Worm (Caenorhabditis elegans) whole organism, L1 larva: ENCODE data around the gene nhr-258.

Source experiments
- C04F5.9 ChIP-seq: sonication (generic microtip); optimal IDR thresholded peaks from 2 replicates; lab custom pipeline; 2016; ENCODE audit warnings: missing genetic modification characterization, missing compliant biosample characterization
- C16A3.4 ChIP-seq: fragments of 150-350 bp; optimal IDR thresholded peaks from 2 replicates; lab custom pipeline; 2014; ENCODE audit warnings: missing biosample characterization, missing genetic modification characterization
- aha-1 ChIP-seq: fragments of 150-350 bp; optimal IDR thresholded peaks from 2 replicates; lab custom pipeline; 2014; ENCODE audit warnings: missing biosample characterization, missing genetic modification characterization
- alr-1 ChIP-seq: fragments of 200-800 bp; sonication (Bioruptor generic); optimal IDR thresholded peaks from 2 replicates; lab custom pipeline; 2018; ENCODE audit warnings: borderline replicate concordance, mild to moderate bottlenecking, missing genetic modification characterization, missing compliant biosample characterization
- ama-1 ChIP-seq: fragments of 150-350 bp; optimal IDR thresholded peaks from 2 replicates; lab custom pipeline; 2014
- blmp-1 ChIP-seq: fragments of 150-350 bp; optimal IDR thresholded peaks from 2 replicates; lab custom pipeline; 2014; ENCODE audit warnings: missing biosample characterization, missing genetic modification characterization
- ceh-63 ChIP-seq: fragments of 200-800 bp; sonication (Bioruptor generic); optimal IDR thresholded peaks from 2 replicates; lab custom pipeline; 2018; ENCODE audit warnings: mild to moderate bottlenecking, missing genetic modification characterization, missing compliant biosample characterization
- ceh-8 ChIP-seq: fragments of 200-800 bp; sonication (Bioruptor generic); optimal IDR thresholded peaks from 2 replicates; lab custom pipeline; 2018; ENCODE audit warnings: mild to moderate bottlenecking, missing genetic modification characterization, moderate library complexity, missing compliant biosample characterization
- ceh-88 ChIP-seq: fragments of 200-800 bp; sonication (Bioruptor generic); IDR thresholded peaks from 2 replicates; pipeline ENCODE4 v1.3.6; 2022; ENCODE audit warnings: missing genetic modification characterization, missing compliant biosample characterization
- ceh-90 ChIP-seq: sonication (generic microtip); optimal IDR thresholded peaks from 2 replicates; lab custom pipeline; 2016; ENCODE audit warnings: missing genetic modification characterization, missing compliant biosample characterization
- ces-1 ChIP-seq: fragments of 150-350 bp; optimal IDR thresholded peaks from 2 replicates; lab custom pipeline; 2014; ENCODE audit warnings: missing biosample characterization, missing genetic modification reagents, missing genetic modification characterization
- dpl-1 ChIP-seq, 3 experiments: fragments of 150-350 bp in 2 of 3; sonication (generic microtip) in 1 of 3; optimal IDR thresholded peaks; 2 replicates each; lab custom pipeline; 2014 to 2017; ENCODE audit warnings: missing biosample characterization in 3 of 3, missing genetic modification characterization in 3 of 3, missing genetic modification reagents in 3 of 3
- efl-1 ChIP-seq, 4 experiments: fragments of 150-350 bp; optimal IDR thresholded peaks in 3 of 4; peaks in 1 of 4; 1 replicate in 1 of 4; 2 replicates in 3 of 4; lab custom pipeline; 2014; ENCODE audit warnings: missing biosample characterization in 2 of 4, missing genetic modification characterization in 2 of 4, missing genetic modification reagents in 2 of 4
- efl-3 ChIP-seq: fragments of 200-800 bp; sonication (Bioruptor generic); optimal IDR thresholded peaks from 2 replicates; lab custom pipeline; 2018; ENCODE audit warnings: mild to moderate bottlenecking, missing genetic modification characterization, missing compliant biosample characterization
- elt-3 ChIP-seq, 6 experiments: fragments of 150-350 bp in 1 of 6; sonication (generic microtip); optimal IDR thresholded peaks; 2 replicates each; lab custom pipeline; 2017 to 2018; ENCODE audit warnings: missing biosample characterization in 6 of 6, missing genetic modification characterization in 6 of 6, inconsistent platforms in 1 of 6
- ets-5 ChIP-seq: fragments of 200-800 bp; sonication (Bioruptor generic); IDR thresholded peaks from 2 replicates; pipeline ENCODE4 v1.3.6; 2022; ENCODE audit warnings: missing genetic modification characterization, missing compliant biosample characterization
- fkh-10 ChIP-seq: sonication (generic microtip); optimal IDR thresholded peaks from 2 replicates; lab custom pipeline; 2017; ENCODE audit warnings: missing biosample characterization, missing genetic modification reagents, missing genetic modification characterization
- fos-1 ChIP-seq: fragments of 150-350 bp; optimal IDR thresholded peaks from 2 replicates; lab custom pipeline; 2014; ENCODE audit warnings: missing biosample characterization, missing genetic modification characterization
- grh-1 ChIP-seq: fragments of 200-800 bp; sonication (Bioruptor generic); IDR thresholded peaks from 2 replicates; pipeline ENCODE4 v1.3.6; 2022; ENCODE audit warnings: missing genetic modification reagents, missing genetic modification characterization, missing compliant biosample characterization
- hlh-4 ChIP-seq: sonication (generic microtip); optimal IDR thresholded peaks from 2 replicates; lab custom pipeline; 2016; ENCODE audit warnings: mild to moderate bottlenecking, missing genetic modification characterization, missing compliant biosample characterization
- hpl-2 ChIP-seq: fragments of 150-350 bp; optimal IDR thresholded peaks from 2 replicates; lab custom pipeline; 2014; ENCODE audit warnings: missing biosample characterization, missing genetic modification reagents, missing genetic modification characterization
- irx-1 ChIP-seq: sonication (generic microtip); optimal IDR thresholded peaks from 2 replicates; lab custom pipeline; 2016; ENCODE audit warnings: missing genetic modification characterization, missing compliant biosample characterization
- lin-13 ChIP-seq: fragments of 150-350 bp; optimal IDR thresholded peaks from 2 replicates; lab custom pipeline; 2014; ENCODE audit warnings: missing biosample characterization, missing genetic modification reagents, missing genetic modification characterization
- lin-15B ChIP-seq: fragments of 150-350 bp; sonication (generic microtip); optimal IDR thresholded peaks from 3 replicates; lab custom pipeline; 2014; ENCODE audit warnings: missing biosample characterization, missing genetic modification characterization
- lin-39 ChIP-seq: fragments of 150-350 bp; optimal IDR thresholded peaks from 2 replicates; lab custom pipeline; 2014; ENCODE audit warnings: missing biosample characterization, missing genetic modification reagents, missing genetic modification characterization
- lir-3 ChIP-seq: sonication (generic microtip); optimal IDR thresholded peaks from 2 replicates; lab custom pipeline; 2016; ENCODE audit warnings: mild to moderate bottlenecking, missing genetic modification characterization, moderate library complexity, missing compliant biosample characterization; ENCODE audit not compliant: poor library complexity
- lsy-2 ChIP-seq, 2 experiments: fragments of 150-350 bp; optimal IDR thresholded peaks; 2 replicates each; lab custom pipeline; 2014; ENCODE audit warnings: missing biosample characterization in 2 of 2, missing genetic modification characterization in 2 of 2
- mab-9 ChIP-seq: fragments of 200-800 bp; sonication (Bioruptor generic); IDR thresholded peaks from 2 replicates; pipeline ENCODE4 v1.3.6; 2022; ENCODE audit warnings: missing genetic modification reagents, missing genetic modification characterization, missing compliant biosample characterization
- mdl-1 ChIP-seq, 2 experiments: fragments of 150-350 bp; optimal IDR thresholded peaks; 2 replicates each; lab custom pipeline; 2014 to 2017; ENCODE audit warnings: missing biosample characterization in 2 of 2, missing genetic modification characterization in 2 of 2, inconsistent platforms in 1 of 2
- mep-1 ChIP-seq: fragments of 150-350 bp; optimal IDR thresholded peaks from 2 replicates; lab custom pipeline; 2014; ENCODE audit warnings: missing biosample characterization, missing genetic modification characterization
- nhr-11 ChIP-seq: fragments of 150-350 bp; optimal IDR thresholded peaks from 2 replicates; lab custom pipeline; 2014; ENCODE audit warnings: missing biosample characterization, missing genetic modification characterization
- nhr-12 ChIP-seq: sonication (generic microtip); optimal IDR thresholded peaks from 2 replicates; lab custom pipeline; 2017; ENCODE audit warnings: missing biosample characterization, missing genetic modification characterization
- nhr-20 ChIP-seq: sonication (generic microtip); optimal IDR thresholded peaks from 2 replicates; lab custom pipeline; 2016; ENCODE audit warnings: mild to moderate bottlenecking, missing genetic modification characterization, missing compliant biosample characterization
- nhr-28 ChIP-seq: fragments of 150-350 bp; optimal IDR thresholded peaks from 2 replicates; lab custom pipeline; 2014; ENCODE audit warnings: missing biosample characterization, missing genetic modification characterization
- nhr-47 ChIP-seq: sonication (generic microtip); optimal IDR thresholded peaks from 2 replicates; lab custom pipeline; 2016; ENCODE audit warnings: mild to moderate bottlenecking, missing genetic modification characterization, moderate library complexity, missing compliant biosample characterization
- nhr-71 ChIP-seq: sonication (generic microtip); optimal IDR thresholded peaks from 2 replicates; lab custom pipeline; 2016; ENCODE audit warnings: mild to moderate bottlenecking, missing genetic modification characterization, moderate library complexity, missing compliant biosample characterization
- nhr-76 ChIP-seq: sonication (generic microtip); optimal IDR thresholded peaks from 2 replicates; lab custom pipeline; 2017; ENCODE audit warnings: missing biosample characterization, missing genetic modification characterization
- nhr-77 ChIP-seq: fragments of 150-350 bp; optimal IDR thresholded peaks from 2 replicates; lab custom pipeline; 2014; ENCODE audit warnings: missing biosample characterization, missing genetic modification characterization
- nhr-84 ChIP-seq: sonication (generic microtip); optimal IDR thresholded peaks from 2 replicates; lab custom pipeline; 2017; ENCODE audit warnings: missing biosample characterization, missing genetic modification characterization
- nhr-90 ChIP-seq: sonication (generic microtip); optimal IDR thresholded peaks from 2 replicates; lab custom pipeline; 2016; ENCODE audit warnings: mild to moderate bottlenecking, missing genetic modification characterization, missing compliant biosample characterization; ENCODE audit not compliant: poor library complexity
- pax-3 ChIP-seq: fragments of 200-800 bp; sonication (Bioruptor generic); optimal IDR thresholded peaks from 2 replicates; lab custom pipeline; 2018; ENCODE audit warnings: mild to moderate bottlenecking, missing genetic modification characterization, moderate library complexity, missing compliant biosample characterization
- rnt-1 ChIP-seq: sonication (generic microtip); optimal IDR thresholded peaks from 2 replicates; lab custom pipeline; 2016; ENCODE audit warnings: mild to moderate bottlenecking, missing genetic modification characterization, moderate library complexity, missing compliant biosample characterization
- skn-1 ChIP-seq: fragments of 150-350 bp; optimal IDR thresholded peaks from 2 replicates; lab custom pipeline; 2014; ENCODE audit warnings: missing biosample characterization, missing genetic modification characterization
- snu-23 ChIP-seq: sonication (generic microtip); optimal IDR thresholded peaks from 2 replicates; lab custom pipeline; 2016; ENCODE audit warnings: missing genetic modification characterization, missing compliant biosample characterization
- sptf-1 ChIP-seq: fragments of 150-350 bp; optimal IDR thresholded peaks from 2 replicates; lab custom pipeline; 2014; ENCODE audit warnings: missing biosample characterization, missing genetic modification characterization
- swsn-7 ChIP-seq: sonication (generic microtip); optimal IDR thresholded peaks from 2 replicates; lab custom pipeline; 2016; ENCODE audit warnings: missing genetic modification characterization, missing compliant biosample characterization
- tbx-2 ChIP-seq: sonication (generic microtip); optimal IDR thresholded peaks from 2 replicates; lab custom pipeline; 2016; ENCODE audit warnings: missing genetic modification characterization, missing compliant biosample characterization
- tlp-1 ChIP-seq: fragments of 150-350 bp; optimal IDR thresholded peaks from 2 replicates; lab custom pipeline; 2014; ENCODE audit warnings: missing biosample characterization, missing genetic modification characterization
- unc-130 ChIP-seq: fragments of 150-350 bp; optimal IDR thresholded peaks from 2 replicates; lab custom pipeline; 2017; ENCODE audit warnings: missing biosample characterization, missing genetic modification characterization, inconsistent platforms
- unc-98 ChIP-seq: fragments of 200-800 bp; sonication (Bioruptor generic); IDR thresholded peaks from 2 replicates; pipeline ENCODE4 v1.3.6; 2022; ENCODE audit warnings: missing genetic modification characterization, missing compliant biosample characterization
- vab-15 ChIP-seq: sonication (generic microtip); optimal IDR thresholded peaks from 2 replicates; lab custom pipeline; 2017; ENCODE audit warnings: missing genotype, mild to moderate bottlenecking, missing genetic modification characterization, missing compliant biosample characterization
- zip-4 ChIP-seq: fragments of 200-800 bp; sonication (Bioruptor generic); optimal IDR thresholded peaks from 2 replicates; lab custom pipeline; 2018; ENCODE audit warnings: mild to moderate bottlenecking, missing genetic modification characterization, moderate library complexity, missing compliant biosample characterization
- ztf-4 ChIP-seq: fragments of 150-350 bp; optimal IDR thresholded peaks from 2 replicates; lab custom pipeline; 2014; ENCODE audit warnings: missing biosample characterization, missing genetic modification characterization

The nhr-258 gene

ce11 chrIV:8066598-8066997 is 21.9 kb downstream of the nhr-258 start (continued):
- TF ChIP-seq elt-3 (tag; optimal IDR thresholded peaks at IDR 0.05; lab: Kevin White, UChicago): no peak
- no peak for TF ChIP-seq ama-1 (lab: Kevin White, UChicago)
- TF ChIP-seq ztf-4 (tag; lab: Kevin White, UChicago): no peak
- TF ChIP-seq aha-1: no peak
- peak; percentile 56 for TF ChIP-seq nhr-71 (tag; lab: Kevin White, UChicago)
- TF ChIP-seq vab-15 (tag; lab: Kevin White, UChicago): no peak
- TF ChIP-seq nhr-20: peak; percentile 26
- no peak for TF ChIP-seq unc-98 (GFP tag; lab: Robert Waterston, UW)
- TF ChIP-seq mdl-1 (tag; optimal IDR thresholded peaks at IDR 0.05; lab: Kevin White, UChicago): no peak
- TF ChIP-seq ceh-63 (GFP tag; lab: Kevin White, UChicago): no peak
- TF ChIP-seq nhr-76 (tag; lab: Kevin White, UChicago): no peak
- TF ChIP-seq efl-3 (GFP tag; lab: Kevin White, UChicago): no peak
- TF ChIP-seq lin-15B (tag; lab: Kevin White, UChicago): no peak
- peak; percentile 52 for TF ChIP-seq snu-23 (GFP tag; lab: Kevin White, UChicago)
- TF ChIP-seq skn-1 (tag; lab: Kevin White, UChicago): no peak
- no peak for TF ChIP-seq nhr-90 (tag; lab: Kevin White, UChicago)
- TF ChIP-seq mab-9 (GFP tag; lab: Robert Waterston, UW): no peak
- TF ChIP-seq lin-39 (tag; lab: Kevin White, UChicago): no peak
- TF ChIP-seq fos-1 (tag; lab: Kevin White, UChicago): no peak
- peak; percentile 34 for TF ChIP-seq nhr-47 (tag; lab: Kevin White, UChicago)
- TF ChIP-seq blmp-1 (tag; lab: Kevin White, UChicago): no peak
- TF ChIP-seq lin-13 (GFP tag; lab: Kevin White, UChicago): no peak
- no peak for TF ChIP-seq C04F5.9
- TF ChIP-seq lir-3 (tag; lab: Kevin White, UChicago): peak; percentile 14
- no peak for TF ChIP-seq zip-4 (GFP tag; lab: Kevin White, UChicago)
- no peak for TF ChIP-seq hlh-4
- no peak for TF ChIP-seq nhr-11 (tag; lab: Kevin White, UChicago)
- no peak for TF ChIP-seq alr-1 (tag; lab: Kevin White, UChicago)
- no peak for TF ChIP-seq irx-1 (tag; lab: Kevin White, UChicago)
- TF ChIP-seq pax-3 (tag; lab: Kevin White, UChicago): no peak
- TF ChIP-seq nhr-12: no peak
- no peak for TF ChIP-seq ces-1 (GFP tag; lab: Kevin White, UChicago)
- TF ChIP-seq nhr-84 (tag; lab: Kevin White, UChicago): no peak
- no peak for TF ChIP-seq sptf-1 (tag; lab: Kevin White, UChicago)
- TF ChIP-seq unc-130 (tag; lab: Kevin White, UChicago): no peak
- no peak for TF ChIP-seq fkh-10 (GFP tag; lab: Kevin White, UChicago)
- TF ChIP-seq nhr-77: no peak
- TF ChIP-seq ets-5 (GFP tag; lab: Robert Waterston, UW): no peak
- TF ChIP-seq tlp-1 (tag; lab: Kevin White, UChicago): no peak
- no peak for TF ChIP-seq ceh-90 (tag; lab: Kevin White, UChicago)
- TF ChIP-seq swsn-7 (tag; lab: Kevin White, UChicago): peak; percentile 50
- TF ChIP-seq, all 84 proteins: peak for 21

ce11 chrIV:8067745-8068144 is 23.0 kb downstream of the nhr-258 start:
- TF ChIP-seq hlh-4: no peak
- no peak for TF ChIP-seq ces-1 (GFP tag; lab: Kevin White, UChicago)
- no peak for TF ChIP-seq ceh-8 (GFP tag; lab: Kevin White, UChicago)
- TF ChIP-seq ceh-88 (GFP tag; lab: Robert Waterston, UW): no peak
- no peak for TF ChIP-seq ztf-4 (tag; lab: Kevin White, UChicago)
- TF ChIP-seq dpl-1 (GFP tag; optimal IDR thresholded peaks at IDR 0.05; lab: Kevin White, UChicago): peak in 1 of 3 experiments; percentile 23
- peak; percentile 40 for TF ChIP-seq rnt-1 (tag; lab: Kevin White, UChicago)
- no peak for TF ChIP-seq tbx-2 (tag; lab: Kevin White, UChicago)
- peak in 1 of 2 experiments; percentile 34 for TF ChIP-seq lsy-2 (tag; optimal IDR thresholded peaks at IDR 0.05; lab: Kevin White, UChicago)
- TF ChIP-seq hpl-2 (GFP tag; lab: Kevin White, UChicago): no peak
- TF ChIP-seq efl-1 (optimal IDR thresholded peaks at IDR 0.05; lab: Kevin White, UChicago): no peak
- TF ChIP-seq efl-1 (GFP tag; optimal IDR thresholded peaks at IDR 0.05 in 1 of 2; lab: Kevin White, UChicago): peak in 1 of 2 experiments; percentile 89
- no peak for TF ChIP-seq fkh-10 (GFP tag; lab: Kevin White, UChicago)
- TF ChIP-seq ets-5 (GFP tag; lab: Robert Waterston, UW): no peak
- TF ChIP-seq mdl-1 (tag; optimal IDR thresholded peaks at IDR 0.05; lab: Kevin White, UChicago): no peak
- TF ChIP-seq pax-3 (tag; lab: Kevin White, UChicago): no peak
- peak; percentile 75 for TF ChIP-seq mep-1 (tag; lab: Kevin White, UChicago)
- no peak for TF ChIP-seq nhr-28 (tag; lab: Kevin White, UChicago)
- TF ChIP-seq fos-1 (tag; lab: Kevin White, UChicago): no peak
- no peak for TF ChIP-seq grh-1 (GFP tag; lab: Robert Waterston, UW)
- TF ChIP-seq C16A3.4 (tag; lab: Kevin White, UChicago): no peak
